Worm (Caenorhabditis elegans): ENCODE measurements around the gene sqv-3.

ce11 chrIII:9786776-9787175 is 6.6 kb upstream of the sqv-3 start:
- TF ChIP-seq elt-3 (tag; optimal IDR thresholded peaks at IDR 0.05), result no peak
- TF ChIP-seq nhr-12 (tag; optimal IDR thresholded peaks at IDR 0.05), result no peak
- TF ChIP-seq skn-1 (tag; optimal IDR thresholded peaks at IDR 0.05), result no peak
- TF ChIP-seq ama-1 (optimal IDR thresholded peaks at IDR 0.05), result no peak
- no peak for TF ChIP-seq unc-39 (tag; optimal IDR thresholded peaks at IDR 0.05)
- TF ChIP-seq ztf-11 (tag; optimal IDR thresholded peaks at IDR 0.05), result no peak
- no peak for TF ChIP-seq nhr-237 (tag; optimal IDR thresholded peaks at IDR 0.05)

All from whole organism, L3 larva.